Fruit fly (Drosophila melanogaster) whole organism, pupa: ENCODE measurements around the gene CG1703.

Experiments
- CG10348 ChIP-seq: fragments of 200-800 bp; sonication (Bioruptor generic); IDR thresholded peaks from 2 replicates; pipeline ENCODE4 v1.3.6; 2022; ENCODE audit warnings: missing biosample characterization, missing genetic modification characterization
- CG12605 ChIP-seq: fragments of 200-800 bp; sonication (Bioruptor generic); IDR thresholded peaks from 2 replicates; pipeline ENCODE4 v1.3.6; 2022; ENCODE audit warnings: missing biosample characterization, missing genetic modification characterization
- CG13204 ChIP-seq: fragments of 200-800 bp; sonication (Bioruptor generic); optimal IDR thresholded peaks from 2 replicates; lab custom pipeline; 2018; ENCODE audit warnings: missing biosample characterization, mild to moderate bottlenecking, missing genetic modification characterization, moderate library complexity
- CG14655 ChIP-seq: fragments of 200-800 bp; sonication (Bioruptor generic); optimal IDR thresholded peaks from 3 replicates; lab custom pipeline; 2017; ENCODE audit warnings: mild to moderate bottlenecking, missing biosample characterization, missing genetic modification reagents, missing genetic modification characterization
- CG15710 ChIP-seq: fragments of 200-800 bp; sonication (Bioruptor generic); optimal IDR thresholded peaks from 2 replicates; lab custom pipeline; 2018; ENCODE audit warnings: missing biosample characterization, mild to moderate bottlenecking, missing genetic modification characterization, moderate library complexity
- CG17806 ChIP-seq: fragments of 200-800 bp; sonication (Bioruptor generic); optimal IDR thresholded peaks from 2 replicates; lab custom pipeline; 2018; ENCODE audit warnings: missing biosample characterization, mild to moderate bottlenecking, missing genetic modification characterization, moderate library complexity
- CG32121 ChIP-seq: fragments of 200-800 bp; sonication (Bioruptor generic); IDR thresholded peaks from 2 replicates; pipeline ENCODE4 v1.3.6; 2022; ENCODE audit warnings: missing biosample characterization, missing genetic modification characterization
- CG34367 ChIP-seq: fragments of 200-800 bp; sonication (Bioruptor generic); optimal IDR thresholded peaks from 2 replicates; lab custom pipeline; 2018; ENCODE audit warnings: missing biosample characterization, mild to moderate bottlenecking, missing genetic modification characterization
- CG4496 ChIP-seq: fragments of 200-800 bp; sonication (Bioruptor generic); IDR thresholded peaks from 3 replicates; pipeline ENCODE4 v1.3.6; 2022; ENCODE audit warnings: missing biosample characterization, missing genetic modification characterization
- CG8159 ChIP-seq: fragments of 200-800 bp; sonication (Bioruptor generic); optimal IDR thresholded peaks from 3 replicates; lab custom pipeline; 2018; ENCODE audit warnings: missing biosample characterization, mild to moderate bottlenecking, missing genetic modification characterization, moderate library complexity
- CG8301 ChIP-seq: fragments of 200-800 bp; sonication (Bioruptor generic); optimal IDR thresholded peaks from 2 replicates; lab custom pipeline; 2018; ENCODE audit warnings: missing biosample characterization, mild to moderate bottlenecking, missing genetic modification characterization
- CG9948 ChIP-seq: fragments of 200-800 bp; sonication (Bioruptor generic); optimal IDR thresholded peaks from 2 replicates; lab custom pipeline; 2018; ENCODE audit warnings: missing biosample characterization, mild to moderate bottlenecking, missing genetic modification characterization, moderate library complexity
- D1 ChIP-seq: fragments of 200-800 bp; sonication (Bioruptor generic); optimal IDR thresholded peaks from 2 replicates; lab custom pipeline; 2018; ENCODE audit warnings: missing biosample characterization, mild to moderate bottlenecking, missing genetic modification characterization, moderate library complexity
- EcR ChIP-seq: fragments of 200-800 bp; sonication (Bioruptor generic); optimal IDR thresholded peaks from 3 replicates; lab custom pipeline; 2019; ENCODE audit warnings: missing biosample characterization, missing genetic modification characterization, mild to moderate bottlenecking, moderate library complexity, missing genetic modification reagents
- Ets98B ChIP-seq: fragments of 200-800 bp; sonication (Bioruptor generic); IDR thresholded peaks from 2 replicates; pipeline ENCODE4 v1.3.6; 2022; ENCODE audit warnings: missing biosample characterization, missing genetic modification characterization
- Pif1A ChIP-seq: fragments of 200-800 bp; sonication (Bioruptor generic); optimal IDR thresholded peaks from 3 replicates; lab custom pipeline; 2016; ENCODE audit warnings: missing biosample characterization, missing genetic modification characterization
- Pif1B ChIP-seq: fragments of 200-800 bp; sonication (Bioruptor generic); optimal IDR thresholded peaks from 3 replicates; lab custom pipeline; 2016; ENCODE audit warnings: missing biosample characterization, missing genetic modification characterization
- Snoo ChIP-seq: fragments of 200-800 bp; sonication (Bioruptor generic); optimal IDR thresholded peaks from 3 replicates; lab custom pipeline; 2017; ENCODE audit warnings: missing biosample characterization, mild to moderate bottlenecking, missing genetic modification characterization, inconsistent platforms
- fd96Ca ChIP-seq: fragments of 200-800 bp; sonication (Bioruptor generic); IDR thresholded peaks from 3 replicates; pipeline ENCODE4 v1.3.6; 2022; ENCODE audit warnings: missing biosample characterization, missing genetic modification characterization
- gl ChIP-seq: fragments of 200-800 bp; sonication (Bioruptor generic); optimal IDR thresholded peaks from 2 replicates; lab custom pipeline; 2018; ENCODE audit warnings: missing biosample characterization, mild to moderate bottlenecking, missing genetic modification characterization
- rn ChIP-seq: fragments of 200-800 bp; sonication (Bioruptor generic); IDR thresholded peaks from 2 replicates; pipeline ENCODE4 v1.3.6; 2022; ENCODE audit warnings: missing biosample characterization, missing genetic modification characterization

The CG1703 gene

DNA sequence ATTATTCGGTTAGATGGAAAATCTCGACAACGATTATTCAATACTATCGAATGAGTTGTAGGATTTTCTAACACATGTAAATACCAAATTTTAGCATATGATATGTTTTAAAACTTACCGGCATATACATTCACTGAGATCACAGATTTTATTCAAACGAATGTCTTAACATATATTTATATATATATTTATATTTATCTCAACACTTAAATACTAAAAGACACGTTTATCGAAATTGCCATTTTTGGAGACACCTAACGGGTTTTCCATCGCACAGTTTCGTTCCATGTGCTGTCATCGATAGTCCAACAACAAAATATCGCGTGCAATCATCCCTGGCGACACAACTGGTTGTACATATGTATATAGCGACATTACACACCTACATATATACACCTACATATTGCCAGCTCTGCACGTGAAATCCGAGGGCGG is at the start of gene CG1703, which contains the start of gene CG2247:
CG1703 (plus strand) TSS at position 283 of the 435 bp plus-strand sequence.
CG2247 (minus strand) TSS at position 8 of the 435 bp plus-strand sequence.
- TF ChIP-seq gl, result no peak
- TF ChIP-seq CG17806 (tag; lab: Kevin White, UChicago), result no peak
- TF ChIP-seq CG8159, result no peak
- TF ChIP-seq CG8301 (tag; lab: Kevin White, UChicago), result no peak
- TF ChIP-seq CG14655 (GFP tag; lab: Kevin White, UChicago), result no peak
- TF ChIP-seq D1 (tag; lab: Kevin White, UChicago), result no peak
- TF ChIP-seq CG12605, result no peak
- no peak for TF ChIP-seq Pif1B (GFP tag; lab: Kevin White, UChicago)
- no peak for TF ChIP-seq CG4496 (GFP tag; lab: Robert Waterston, UW)
- no peak for TF ChIP-seq CG34367 (tag; lab: Kevin White, UChicago)

DNA sequence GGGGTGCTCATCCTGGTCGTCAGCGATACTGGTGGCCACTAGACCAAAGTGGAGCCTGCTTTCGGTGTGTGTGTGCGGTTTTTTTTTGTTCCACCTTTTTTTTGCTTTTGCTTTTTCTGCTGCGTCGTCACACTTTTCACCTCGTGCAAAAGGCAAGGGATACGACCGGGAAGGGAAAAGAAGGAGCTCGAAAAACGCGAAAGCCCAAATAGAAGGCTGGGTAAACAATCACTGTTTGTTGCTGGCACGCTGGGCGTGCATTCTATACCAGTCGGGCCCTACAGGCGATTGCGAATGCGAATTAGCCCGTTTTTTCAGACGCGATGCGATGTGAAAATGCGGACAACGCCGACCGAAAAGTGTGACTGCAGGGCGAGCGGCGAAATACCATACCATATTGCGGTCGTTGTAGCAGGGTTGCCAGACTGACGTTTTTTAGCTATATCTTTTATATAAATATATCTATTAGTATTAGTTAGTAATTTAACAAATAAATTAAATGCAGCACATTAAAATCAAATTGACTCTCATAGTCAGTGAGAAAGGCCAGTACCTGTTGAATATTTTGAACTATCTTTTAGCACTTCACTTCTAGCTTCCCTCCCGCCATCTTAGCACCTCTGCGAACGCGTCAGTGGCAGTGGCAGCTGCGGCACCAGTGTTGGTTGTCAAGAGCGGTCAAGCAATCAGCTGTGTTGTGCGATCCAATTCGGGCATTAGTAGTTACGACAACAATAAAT is 41.6 kb upstream of the CG1703 start, which contains the start of the genes Polr2A and CG11699:
Polr2A (minus strand) TSS at position 371 of the 740 bp plus-strand sequence.
CG11699 (plus strand) TSS at position 666 of the 740 bp plus-strand sequence.
- TF ChIP-seq Snoo (tag; lab: Kevin White, UChicago) (peak; percentile 30), CG34367 (tag; lab: Kevin White, UChicago) (no peak), CG15710 (tag; lab: Kevin White, UChicago) (peak; percentile 34), CG14655 (GFP tag; lab: Kevin White, UChicago) (no peak), CG10348 (GFP tag; lab: Robert Waterston, UW) (no peak), CG9948 (no peak), EcR (GFP tag; lab: Kevin White, UChicago) (peak; percentile 13), Pif1A (GFP tag; lab: Kevin White, UChicago) (no peak), CG12605 (peak; percentile 52), CG8159 (peak; percentile 29), fd96Ca (no peak), gl (peak; percentile 16), CG8301 (tag; lab: Kevin White, UChicago) (peak; percentile 28), rn (GFP tag; lab: Robert Waterston, UW) (no peak), Ets98B (GFP tag; lab: Robert Waterston, UW) (no peak), CG32121 (no peak), CG17806 (tag; lab: Kevin White, UChicago) (no peak), Pif1B (GFP tag; lab: Kevin White, UChicago) (no peak), D1 (tag; lab: Kevin White, UChicago) (no peak), CG13204 (GFP tag; lab: Kevin White, UChicago) (no peak), CG4496 (GFP tag; lab: Robert Waterston, UW) (peak; percentile 35; the same call in 1 of the 3 replicates)

DNA sequence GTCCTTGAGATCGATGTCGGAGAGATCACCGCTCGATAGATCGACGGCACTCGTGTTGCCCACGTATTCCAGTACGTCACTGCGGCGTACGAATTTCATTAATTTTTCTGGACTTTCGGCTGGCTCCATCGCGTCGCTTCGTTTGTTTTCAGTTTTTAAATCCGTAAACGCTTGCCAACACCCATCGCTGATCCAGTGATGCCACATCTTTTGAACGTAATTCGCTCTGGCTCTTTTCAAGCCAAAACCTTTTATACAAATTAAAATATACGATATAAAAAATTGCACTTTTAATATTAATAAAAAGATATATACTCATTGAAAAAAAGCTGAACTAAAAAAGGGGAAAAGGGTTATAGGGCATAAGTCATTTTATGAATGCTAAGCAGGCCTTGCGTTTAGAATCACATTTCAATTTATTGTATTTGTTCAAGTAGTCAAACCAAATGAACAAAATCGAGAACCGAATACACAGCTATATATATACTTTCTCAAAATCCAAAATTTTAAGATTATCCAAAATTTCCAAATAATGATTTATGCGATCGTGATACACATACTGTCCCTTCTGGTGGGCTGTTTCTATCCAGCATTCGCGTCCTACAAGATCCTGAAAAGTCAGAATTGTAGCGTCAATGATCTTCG is 39.3 kb upstream of the CG1703 start, which contains the start of the genes Kmn1 and Reepl1:
Kmn1 (minus strand) TSS at position 173 of the 645 bp plus-strand sequence.
Reepl1 (plus strand) TSS at position 438 of the 645 bp plus-strand sequence.
- TF ChIP-seq Snoo (tag; lab: Kevin White, UChicago) (no peak), CG17806 (tag; lab: Kevin White, UChicago) (no peak), CG15710 (tag; lab: Kevin White, UChicago) (no peak), rn (GFP tag; lab: Robert Waterston, UW) (no peak), CG13204 (GFP tag; lab: Kevin White, UChicago) (no peak), gl (no peak), CG8301 (tag; lab: Kevin White, UChicago) (no peak), CG14655 (GFP tag; lab: Kevin White, UChicago) (no peak), Pif1A (GFP tag; lab: Kevin White, UChicago) (no peak), CG34367 (tag; lab: Kevin White, UChicago) (no peak), CG10348 (GFP tag; lab: Robert Waterston, UW) (no peak), CG9948 (no peak), EcR (GFP tag; lab: Kevin White, UChicago) (no peak), Pif1B (GFP tag; lab: Kevin White, UChicago) (no peak), CG32121 (no peak), D1 (tag; lab: Kevin White, UChicago) (no peak), CG4496 (GFP tag; lab: Robert Waterston, UW) (no peak)

DNA sequence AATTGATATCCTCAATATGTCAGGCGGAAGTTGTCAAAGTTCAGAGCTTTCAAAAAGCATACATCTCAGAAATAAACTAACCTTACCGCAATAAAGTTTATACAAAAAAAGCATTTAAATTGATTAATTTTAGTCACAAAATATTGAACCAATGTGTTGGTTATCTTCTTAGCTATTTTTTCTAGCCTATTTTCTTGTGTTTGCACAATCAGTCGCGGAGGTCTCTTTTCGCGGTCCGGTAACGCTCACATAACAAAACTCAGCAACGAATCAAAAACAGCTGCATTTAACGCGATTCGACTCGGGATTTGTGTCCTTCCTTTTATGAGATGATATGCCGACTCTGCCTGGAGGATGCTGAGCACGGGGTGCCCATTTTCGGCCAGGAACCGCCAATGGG is 38.2 kb upstream of the CG1703 start, which contains the start of gene CG11696:
CG11696 (plus strand) TSS at position 203 of the 400 bp plus-strand sequence.
- TF ChIP-seq CG10348 (GFP tag; lab: Robert Waterston, UW) (no peak), Ets98B (GFP tag; lab: Robert Waterston, UW) (no peak), Pif1A (GFP tag; lab: Kevin White, UChicago) (no peak), EcR (GFP tag; lab: Kevin White, UChicago) (no peak), CG15710 (tag; lab: Kevin White, UChicago) (no peak), D1 (tag; lab: Kevin White, UChicago) (no peak), CG9948 (no peak), Snoo (tag; lab: Kevin White, UChicago) (no peak), CG34367 (tag; lab: Kevin White, UChicago) (no peak), fd96Ca (no peak), rn (GFP tag; lab: Robert Waterston, UW) (no peak), CG8159 (no peak), Pif1B (GFP tag; lab: Kevin White, UChicago) (no peak), gl (no peak), CG4496 (GFP tag; lab: Robert Waterston, UW) (no peak)
- TF ChIP-seq, all 21 proteins: peak for 0

DNA sequence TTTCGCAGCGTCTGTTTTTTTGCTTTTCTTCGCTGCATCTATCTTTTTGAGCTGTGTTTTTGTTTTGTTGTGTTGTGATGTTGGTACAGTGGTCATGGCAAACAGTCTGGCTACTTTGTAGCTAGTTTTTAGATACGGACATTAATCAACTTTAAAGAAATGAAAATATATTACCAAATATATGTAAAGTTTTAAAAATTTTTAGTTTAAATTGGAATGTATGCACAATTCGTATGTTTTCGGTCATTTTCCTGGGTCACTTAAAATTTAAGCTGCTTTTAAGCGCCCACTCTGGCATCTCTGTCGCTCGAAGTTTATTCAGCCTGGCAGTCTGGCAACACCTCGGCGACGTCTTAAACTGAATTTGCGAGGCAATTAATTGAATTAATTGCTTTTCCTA is 35.2 kb upstream of the CG1703 start, which contains the start of gene CG11695:
CG11695 (plus strand) TSS at position 344 of the 400 bp plus-strand sequence.
- TF ChIP-seq CG4496 (GFP tag; lab: Robert Waterston, UW), result peak; percentile 77; the same call in 2 of the 3 replicates
- no peak for TF ChIP-seq Pif1B (GFP tag; lab: Kevin White, UChicago)
- TF ChIP-seq EcR (GFP tag; lab: Kevin White, UChicago), result peak; percentile 2
- TF ChIP-seq CG13204 (GFP tag; lab: Kevin White, UChicago), result no peak
- TF ChIP-seq fd96Ca, result peak; percentile 47; the same call in 1 of the 3 replicates
- TF ChIP-seq Pif1A (GFP tag; lab: Kevin White, UChicago), result no peak
- peak; percentile 49 for TF ChIP-seq CG17806 (tag; lab: Kevin White, UChicago)
- 0 out of 2 replicates have a peak, but pooled peaks have one; percentile 9 for TF ChIP-seq rn (GFP tag; lab: Robert Waterston, UW)
- TF ChIP-seq Snoo (tag; lab: Kevin White, UChicago), result peak; percentile 59
- peak; percentile 49 for TF ChIP-seq Ets98B (GFP tag; lab: Robert Waterston, UW)
- TF ChIP-seq CG12605, result peak; percentile 27; the same call in 1 of the 2 replicates
- peak; percentile 55 for TF ChIP-seq gl
- no peak for TF ChIP-seq CG14655 (GFP tag; lab: Kevin White, UChicago)
- TF ChIP-seq CG15710 (tag; lab: Kevin White, UChicago), result peak; percentile 78
- TF ChIP-seq CG34367 (tag; lab: Kevin White, UChicago), result peak; percentile 58
- peak; percentile 58 for TF ChIP-seq CG8301 (tag; lab: Kevin White, UChicago)
- TF ChIP-seq CG8159, result peak; percentile 74
- 0 out of 2 replicates have a peak, but pooled peaks have one; percentile 23 for TF ChIP-seq CG10348 (GFP tag; lab: Robert Waterston, UW)
- TF ChIP-seq CG9948, result peak; percentile 51
- TF ChIP-seq CG32121, result peak; percentile 41; the same call in 1 of the 2 replicates
